Fruit fly (Drosophila melanogaster): ENCODE results near the gene CG6163.

CG6163 gene

dm6 chr3L:11325671-11326306, 38.9 kb downstream of the CG6163 start:
- TF ChIP-seq h (GFP tag; optimal IDR thresholded peaks at IDR 0.05) (peak; percentile 93), lola (GFP tag; optimal IDR thresholded peaks at IDR 0.05) (no peak), CrebA (GFP tag; optimal IDR thresholded peaks at IDR 0.05; ENCODE audit: borderline replicate concordance) (peak; percentile 39), brk (GFP tag; optimal IDR thresholded peaks at IDR 0.05) (peak; percentile 85), usp (GFP tag; optimal IDR thresholded peaks at IDR 0.05) (no peak), fru (GFP tag; optimal IDR thresholded peaks at IDR 0.05) (peak; percentile 91), rgr (GFP tag; optimal IDR thresholded peaks at IDR 0.05) (peak; percentile 92), Hr78 (GFP tag; optimal IDR thresholded peaks at IDR 0.05) (no peak), sv (GFP tag; optimal IDR thresholded peaks at IDR 0.05) (peak; percentile 76), OdsH (GFP tag; optimal IDR thresholded peaks at IDR 0.05) (peak; percentile 89), pan (optimal IDR thresholded peaks at IDR 0.05) (no peak), CG32264 (GFP tag; optimal IDR thresholded peaks at IDR 0.05) (peak; percentile 75), Dfd (GFP tag; optimal IDR thresholded peaks at IDR 0.05) (no peak), N (GFP tag; optimal IDR thresholded peaks at IDR 0.05) (no peak), psq (GFP tag; optimal IDR thresholded peaks at IDR 0.05) (peak; percentile 88), HLH106 (tag; optimal IDR thresholded peaks at IDR 0.05) (peak; percentile 83), Hnf4 (GFP tag; optimal IDR thresholded peaks at IDR 0.05) (peak; percentile 85), tai (GFP tag; optimal IDR thresholded peaks at IDR 0.05) (peak; percentile 82), dl (GFP tag; optimal IDR thresholded peaks at IDR 0.05; ENCODE audit: insufficient read depth in 1 of 2, partially characterized antibody in 2 of 2) (no peak), GATAd (GFP tag; optimal IDR thresholded peaks at IDR 0.05) (peak; percentile 20), ey (GFP tag; optimal IDR thresholded peaks at IDR 0.05) (peak; percentile 93), woc (GFP tag; optimal IDR thresholded peaks at IDR 0.05) (peak; percentile 82), Abd-B (GFP tag; optimal IDR thresholded peaks at IDR 0.05) (no peak), dsf (GFP tag; optimal IDR thresholded peaks at IDR 0.05; ENCODE audit: borderline replicate concordance) (peak; percentile 49), Dif (GFP tag; optimal IDR thresholded peaks at IDR 0.05; ENCODE audit: partially characterized antibody) (no peak), Mio (GFP tag; optimal IDR thresholded peaks at IDR 0.05) (peak; percentile 17), Sp1 (GFP tag; optimal IDR thresholded peaks at IDR 0.05) (peak; percentile 90), foxo (GFP tag; optimal IDR thresholded peaks at IDR 0.05) (peak; percentile 83 to 89), Rel (GFP tag; optimal IDR thresholded peaks at IDR 0.05) (peak; percentile 75), Rel (tag; optimal IDR thresholded peaks at IDR 0.05) (peak; percentile 30), Hr83 (GFP tag; optimal IDR thresholded peaks at IDR 0.05; ENCODE audit: poor library complexity, severe bottlenecking) (peak; percentile 75), CG9705 (GFP tag; optimal IDR thresholded peaks at IDR 0.05) (peak; percentile 22), br (GFP tag; optimal IDR thresholded peaks at IDR 0.05) (peak; percentile 89), sage (GFP tag; optimal IDR thresholded peaks at IDR 0.05) (peak; percentile 89), jim (GFP tag; optimal IDR thresholded peaks at IDR 0.05) (peak; percentile 2), dmrt93B (GFP tag; optimal IDR thresholded peaks at IDR 0.05) (peak; percentile 78), Vsx2 (GFP tag; optimal IDR thresholded peaks at IDR 0.05; ENCODE audit: partially characterized antibody) (no peak), Jra (GFP tag; optimal IDR thresholded peaks at IDR 0.05) (peak; percentile 61), Myc (optimal IDR thresholded peaks at IDR 0.05) (no peak)

- TF ChIP-seq foxo (GFP tag; optimal IDR thresholded peaks at IDR 0.05) (peak in 1 of 2 experiments; percentile 54), CG32264 (GFP tag; optimal IDR thresholded peaks at IDR 0.05) (peak; percentile 11), br (GFP tag; optimal IDR thresholded peaks at IDR 0.05) (peak; percentile 11), Jra (GFP tag; optimal IDR thresholded peaks at IDR 0.05) (peak; percentile 13), sage (GFP tag; optimal IDR thresholded peaks at IDR 0.05) (peak; percentile 55), psq (GFP tag; optimal IDR thresholded peaks at IDR 0.05) (peak; percentile 28), Sp1 (GFP tag; optimal IDR thresholded peaks at IDR 0.05) (peak; percentile 51), Rel (GFP tag; optimal IDR thresholded peaks at IDR 0.05) (peak; percentile 74), Rel (tag; optimal IDR thresholded peaks at IDR 0.05) (peak; percentile 8), Hr83 (GFP tag; optimal IDR thresholded peaks at IDR 0.05; ENCODE audit: poor library complexity, severe bottlenecking) (no peak), pan (optimal IDR thresholded peaks at IDR 0.05) (no peak), CrebA (GFP tag; optimal IDR thresholded peaks at IDR 0.05; ENCODE audit: borderline replicate concordance) (peak; percentile 88), Hr78 (GFP tag; optimal IDR thresholded peaks at IDR 0.05) (no peak), fru (GFP tag; optimal IDR thresholded peaks at IDR 0.05) (peak; percentile 58), usp (GFP tag; optimal IDR thresholded peaks at IDR 0.05) (no peak)
Observed at dm6 chr3L:11324549-11325015, 40.1 kb downstream of the CG6163 start.

All from whole organism, wandering third instar larva.